Worm (Caenorhabditis elegans) whole organism, midembryonic: ENCODE measurements around the gene mlt-9.

Experiments used
- T22C8.4 ChIP-seq: fragments of 200-800 bp; sonication (Bioruptor generic); IDR thresholded peaks from 2 replicates; pipeline ENCODE4 v1.3.6; 2022; ENCODE audit warnings: missing genetic modification characterization, missing compliant biosample characterization
- cog-1 ChIP-seq: sonication (generic microtip); optimal IDR thresholded peaks from 2 replicates; lab custom pipeline; 2016; ENCODE audit warnings: missing genetic modification characterization, missing compliant biosample characterization
- flt-1 ChIP-seq: fragments of 200-800 bp; sonication (Bioruptor generic); IDR thresholded peaks from 2 replicates; pipeline ENCODE4 v1.3.6; 2022; ENCODE audit warnings: missing genetic modification characterization, missing compliant biosample characterization
- klf-2 ChIP-seq: fragments of 200-800 bp; sonication (Bioruptor generic); conservative IDR thresholded peaks from 2 replicates; pipeline ENCODE4 v1.3.6; 2022; ENCODE audit warnings: missing genetic modification reagents, missing genetic modification characterization, missing compliant biosample characterization
- med-1 ChIP-seq: sonication (generic microtip); optimal IDR thresholded peaks from 2 replicates; lab custom pipeline; 2017; ENCODE audit warnings: missing genetic modification characterization, mild to moderate bottlenecking, missing compliant biosample characterization, antibody characterized with exemption, missing genetic modification reagents; ENCODE audit not compliant: insufficient read depth
- ref-1 ChIP-seq: fragments of 200-800 bp; sonication (Bioruptor generic); conservative IDR thresholded peaks from 2 replicates; pipeline ENCODE4 v1.3.6; 2022; ENCODE audit warnings: missing genetic modification reagents, missing genetic modification characterization, missing compliant biosample characterization
- tab-1 ChIP-seq: fragments of 200-800 bp; sonication (Bioruptor generic); IDR thresholded peaks from 2 replicates; pipeline ENCODE4 v1.3.6; 2022; ENCODE audit warnings: missing genetic modification characterization, missing compliant biosample characterization
- ztf-23 ChIP-seq: fragments of 200-800 bp; sonication (Bioruptor generic); IDR thresholded peaks from 2 replicates; pipeline ENCODE4 v1.3.6; 2022; ENCODE audit warnings: missing genetic modification reagents, missing genetic modification characterization, missing compliant biosample characterization
- ztf-29 ChIP-seq: fragments of 200-800 bp; sonication (Bioruptor generic); IDR thresholded peaks from 2 replicates; pipeline ENCODE4 v1.3.6; 2022; ENCODE audit warnings: missing genetic modification reagents, missing genetic modification characterization, missing compliant biosample characterization

The mlt-9 gene

ce11 chrX:15069242-15069641, 38.4 kb downstream of the mlt-9 start, which contains the start of gene mam-6:
mam-6 (minus strand) TSS chrX:15069342.
- no peak for TF ChIP-seq flt-1 (GFP tag; lab: Robert Waterston, UW)
- no peak for TF ChIP-seq ztf-29
- no peak for TF ChIP-seq ztf-23 (GFP tag; lab: Robert Waterston, UW)
- TF ChIP-seq tab-1 (GFP tag; lab: Robert Waterston, UW), result no peak
- TF ChIP-seq klf-2, result no peak
- TF ChIP-seq ref-1 (GFP tag; lab: Robert Waterston, UW), result no peak

ce11 chrX:15060303-15060702, 47.3 kb downstream of the mlt-9 start, which contains the start of gene fbxa-96:
fbxa-96 (minus strand) TSS chrX:15060403.
- no peak for TF ChIP-seq med-1 (GFP tag; lab: Kevin White, UChicago)

- TF ChIP-seq klf-2 (no peak), med-1 (GFP tag; lab: Kevin White, UChicago) (no peak), ztf-23 (GFP tag; lab: Robert Waterston, UW) (no peak), tab-1 (GFP tag; lab: Robert Waterston, UW) (no peak)
These were observed 49.7 kb downstream of the mlt-9 start for ce11 chrX:15057900-15058299.

ce11 chrX:15056737-15057136, 50.9 kb downstream of the mlt-9 start, which contains the start of gene H03G16.5:
H03G16.5 (minus strand) TSS chrX:15056837.
- no peak for TF ChIP-seq ref-1 (GFP tag; lab: Robert Waterston, UW)
- no peak for TF ChIP-seq cog-1 (tag; lab: Kevin White, UChicago)
- TF ChIP-seq T22C8.4 (GFP tag; lab: Robert Waterston, UW), result no peak
- TF ChIP-seq ztf-29, result no peak
- TF ChIP-seq tab-1 (GFP tag; lab: Robert Waterston, UW), result no peak
- no peak for TF ChIP-seq flt-1 (GFP tag; lab: Robert Waterston, UW)
- no peak for TF ChIP-seq med-1 (GFP tag; lab: Kevin White, UChicago)
- no peak for TF ChIP-seq klf-2
- no peak for TF ChIP-seq ztf-23 (GFP tag; lab: Robert Waterston, UW)

- TF ChIP-seq tab-1 (GFP tag; lab: Robert Waterston, UW) (no peak), ztf-23 (GFP tag; lab: Robert Waterston, UW) (no peak), ref-1 (GFP tag; lab: Robert Waterston, UW) (no peak), ztf-29 (no peak), T22C8.4 (GFP tag; lab: Robert Waterston, UW) (no peak), klf-2 (no peak), med-1 (GFP tag; lab: Kevin White, UChicago) (no peak), flt-1 (GFP tag; lab: Robert Waterston, UW) (no peak)
These were observed 51.7 kb downstream of the mlt-9 start, which contains the start of gene H03G16.7 for ce11 chrX:15055914-15056313. H03G16.7 (minus strand) TSS chrX:15056014.

- no peak for TF ChIP-seq T22C8.4 (GFP tag; lab: Robert Waterston, UW)
- no peak for TF ChIP-seq ztf-23 (GFP tag; lab: Robert Waterston, UW)
- no peak for TF ChIP-seq ref-1 (GFP tag; lab: Robert Waterston, UW)
- TF ChIP-seq ztf-29, result no peak
- TF ChIP-seq klf-2, result no peak
- no peak for TF ChIP-seq flt-1 (GFP tag; lab: Robert Waterston, UW)
- TF ChIP-seq cog-1 (tag; lab: Kevin White, UChicago), result no peak
- TF ChIP-seq tab-1 (GFP tag; lab: Robert Waterston, UW), result no peak
- no peak for TF ChIP-seq med-1 (GFP tag; lab: Kevin White, UChicago)
These were observed 54.2 kb downstream of the mlt-9 start, which contains the start of gene H03G16.1 for ce11 chrX:15053223-15053933. H03G16.1 (plus strand) TSS chrX:15053883.

- TF ChIP-seq ztf-23 (GFP tag; lab: Robert Waterston, UW) (no peak), ztf-29 (no peak), cog-1 (tag; lab: Kevin White, UChicago) (no peak), ref-1 (GFP tag; lab: Robert Waterston, UW) (no peak), flt-1 (GFP tag; lab: Robert Waterston, UW) (no peak), klf-2 (no peak), T22C8.4 (GFP tag; lab: Robert Waterston, UW) (no peak), med-1 (GFP tag; lab: Kevin White, UChicago) (no peak), tab-1 (GFP tag; lab: Robert Waterston, UW) (no peak)
These were observed 55.2 kb downstream of the mlt-9 start, which contains the start of gene H03G16.6 for ce11 chrX:15052385-15052784. H03G16.6 (plus strand) TSS chrX:15052685.
